Worm (Caenorhabditis elegans) whole organism, young adult: ENCODE data around the gene K08B12.3.

Experiments used
- B0035.1 ChIP-seq: sonication (generic microtip); optimal IDR thresholded peaks from 2 replicates; lab custom pipeline; 2016; ENCODE audit warnings: missing genetic modification characterization, mild to moderate bottlenecking, missing compliant biosample characterization, missing genotype, missing genetic modification reagents
- B0336.3 ChIP-seq: fragments of 200-800 bp; sonication (Bioruptor generic); IDR thresholded peaks from 2 replicates; pipeline ENCODE4 v1.3.6; 2022; ENCODE audit warnings: missing genetic modification characterization, missing compliant biosample characterization
- C17E4.6 ChIP-seq: fragments of 200-800 bp; sonication (Bioruptor generic); IDR thresholded peaks from 2 replicates; pipeline ENCODE4 v1.3.6; 2022; ENCODE audit warnings: missing genetic modification reagents, missing genetic modification characterization, missing compliant biosample characterization
- F10E7.11 ChIP-seq: sonication (generic microtip); optimal IDR thresholded peaks from 2 replicates; lab custom pipeline; 2017; ENCODE audit warnings: mild to moderate bottlenecking, missing genetic modification characterization, moderate library complexity, missing compliant biosample characterization
- F23B12.7 ChIP-seq: sonication (generic microtip); optimal IDR thresholded peaks from 2 replicates; lab custom pipeline; 2017; ENCODE audit warnings: missing genetic modification characterization, mild to moderate bottlenecking, missing compliant biosample characterization, antibody characterized with exemption, moderate library complexity; ENCODE audit not compliant: insufficient read depth
- F49E8.2 ChIP-seq: sonication (generic microtip); optimal IDR thresholded peaks from 3 replicates; lab custom pipeline; 2017; ENCODE audit warnings: missing genetic modification characterization, mild to moderate bottlenecking, missing compliant biosample characterization, antibody characterized with exemption, moderate library complexity; ENCODE audit not compliant: insufficient read depth
- K12H6.12 ChIP-seq: fragments of 200-800 bp; sonication (Bioruptor generic); optimal IDR thresholded peaks from 2 replicates; lab custom pipeline; 2018; ENCODE audit warnings: mild to moderate bottlenecking, missing genetic modification characterization, missing compliant biosample characterization
- Y53G8AR.9 ChIP-seq: fragments of 200-800 bp; sonication (Bioruptor generic); conservative IDR thresholded peaks from 2 replicates; pipeline ENCODE4 v1.3.6; 2022; ENCODE audit warnings: missing genetic modification reagents, missing genetic modification characterization, missing compliant biosample characterization
- Y67H2A.10 ChIP-seq: fragments of 200-800 bp; sonication (Bioruptor generic); conservative IDR thresholded peaks from 2 replicates; pipeline ENCODE4 v1.3.6; 2022; ENCODE audit warnings: missing genetic modification reagents, missing genetic modification characterization, missing compliant biosample characterization
- atf-7 ChIP-seq: sonication (generic microtip); optimal IDR thresholded peaks from 2 replicates; lab custom pipeline; 2017; ENCODE audit warnings: mild to moderate bottlenecking, missing genetic modification characterization, missing compliant biosample characterization
- attf-5 ChIP-seq: fragments of 200-800 bp; sonication (Bioruptor generic); optimal IDR thresholded peaks from 2 replicates; lab custom pipeline; 2018; ENCODE audit warnings: mild to moderate bottlenecking, missing genetic modification characterization, missing compliant biosample characterization
- bed-2 ChIP-seq: fragments of 200-800 bp; sonication (Bioruptor generic); IDR thresholded peaks from 2 replicates; pipeline ENCODE4 v1.3.6; 2022; ENCODE audit warnings: missing genetic modification reagents, missing genetic modification characterization, missing compliant biosample characterization
- cebp-2 ChIP-seq: fragments of 200-800 bp; sonication (Bioruptor generic); IDR thresholded peaks from 2 replicates; pipeline ENCODE4 v1.3.6; 2022; ENCODE audit warnings: missing genetic modification characterization, missing compliant biosample characterization
- ceh-27 ChIP-seq: fragments of 200-800 bp; sonication (Bioruptor generic); optimal IDR thresholded peaks from 2 replicates; lab custom pipeline; 2018; ENCODE audit warnings: mild to moderate bottlenecking, missing genetic modification characterization, moderate library complexity, missing compliant biosample characterization
- dpl-1 ChIP-seq: fragments of 150-350 bp; optimal IDR thresholded peaks from 2 replicates; lab custom pipeline; 2014; ENCODE audit warnings: missing biosample characterization, missing genetic modification reagents, missing genetic modification characterization
- egl-18 ChIP-seq: fragments of 200-800 bp; sonication (Bioruptor generic); IDR thresholded peaks from 2 replicates; pipeline ENCODE4 v1.3.6; 2022; ENCODE audit warnings: missing genetic modification reagents, missing genetic modification characterization, missing compliant biosample characterization
- egl-44 ChIP-seq: fragments of 200-800 bp; sonication (Bioruptor generic); IDR thresholded peaks from 2 replicates; pipeline ENCODE4 v1.3.6; 2022; ENCODE audit warnings: missing genetic modification reagents, missing genetic modification characterization, missing compliant biosample characterization
- ekl-4 ChIP-seq: fragments of 200-800 bp; sonication (Bioruptor generic); IDR thresholded peaks from 2 replicates; pipeline ENCODE4 v1.3.6; 2022; ENCODE audit warnings: missing genetic modification reagents, missing genetic modification characterization, missing compliant biosample characterization
- fkh-3 ChIP-seq: sonication (generic microtip); optimal IDR thresholded peaks from 2 replicates; lab custom pipeline; 2016; ENCODE audit warnings: mild to moderate bottlenecking, missing genetic modification characterization, missing compliant biosample characterization
- gei-17 ChIP-seq: fragments of 200-800 bp; sonication (Bioruptor generic); optimal IDR thresholded peaks from 2 replicates; lab custom pipeline; 2018; ENCODE audit warnings: mild to moderate bottlenecking, missing genetic modification characterization, missing compliant biosample characterization
- him-1 ChIP-seq: sonication (generic microtip); optimal IDR thresholded peaks from 2 replicates; lab custom pipeline; 2016; ENCODE audit warnings: missing genotype, missing genetic modification reagents, missing genetic modification characterization, missing compliant biosample characterization
- hlh-26 ChIP-seq: fragments of 200-800 bp; sonication (Bioruptor generic); conservative IDR thresholded peaks from 2 replicates; pipeline ENCODE4 v1.3.6; 2022; ENCODE audit warnings: missing genetic modification reagents, missing genetic modification characterization, missing compliant biosample characterization
- hmg-20 ChIP-seq: fragments of 200-800 bp; sonication (Bioruptor generic); IDR thresholded peaks from 2 replicates; pipeline ENCODE4 v1.3.6; 2022; ENCODE audit warnings: missing genetic modification reagents, missing genetic modification characterization, missing compliant biosample characterization
- hrde-1 ChIP-seq: sonication (generic microtip); optimal IDR thresholded peaks from 2 replicates; lab custom pipeline; 2016; ENCODE audit warnings: missing genetic modification characterization, mild to moderate bottlenecking, missing compliant biosample characterization, moderate library complexity, missing genotype, missing genetic modification reagents, borderline replicate concordance
- let-607 ChIP-seq, 2 experiments: fragments of 200-800 bp in 1 of 2; sonication (Bioruptor generic) in 1 of 2; sonication (generic microtip) in 1 of 2; optimal IDR thresholded peaks; 2 replicates each; lab custom pipeline; 2016 to 2018; ENCODE audit warnings: mild to moderate bottlenecking in 2 of 2, missing compliant biosample characterization in 2 of 2, missing genetic modification characterization in 2 of 2, moderate library complexity in 2 of 2, missing genotype in 1 of 2
- lin-26 ChIP-seq: fragments of 200-800 bp; sonication (Bioruptor generic); IDR thresholded peaks from 2 replicates; pipeline ENCODE4 v1.3.6; 2022; ENCODE audit warnings: missing genetic modification reagents, missing genetic modification characterization, missing compliant biosample characterization
- lin-35 ChIP-seq, 3 experiments: fragments of 150-350 bp in 2 of 3; sonication (generic microtip) in 1 of 3; optimal IDR thresholded peaks; 2 replicates each; lab custom pipeline; 2014 to 2018; ENCODE audit warnings: missing biosample characterization in 3 of 3, missing genetic modification characterization in 3 of 3, missing genetic modification reagents in 3 of 3
- lir-1 ChIP-seq: fragments of 200-800 bp; sonication (Bioruptor generic); conservative IDR thresholded peaks from 2 replicates; pipeline ENCODE4 v1.3.6; 2022; ENCODE audit warnings: missing genetic modification reagents, missing genetic modification characterization, missing compliant biosample characterization
- lsl-1 ChIP-seq: fragments of 200-800 bp; sonication (Bioruptor generic); optimal IDR thresholded peaks from 2 replicates; lab custom pipeline; 2018; ENCODE audit warnings: mild to moderate bottlenecking, missing genetic modification characterization, moderate library complexity, missing compliant biosample characterization
- lsy-27 ChIP-seq: sonication (generic microtip); optimal IDR thresholded peaks from 2 replicates; lab custom pipeline; 2017; ENCODE audit warnings: missing genetic modification characterization, mild to moderate bottlenecking, missing compliant biosample characterization, antibody characterized with exemption, missing genotype, borderline replicate concordance; ENCODE audit not compliant: insufficient read depth
- madf-3 ChIP-seq: fragments of 200-800 bp; sonication (Bioruptor generic); IDR thresholded peaks from 2 replicates; pipeline ENCODE4 v1.3.6; 2022; ENCODE audit warnings: missing genetic modification reagents, missing genetic modification characterization, missing compliant biosample characterization
- madf-6 ChIP-seq: fragments of 200-800 bp; sonication (Bioruptor generic); IDR thresholded peaks from 2 replicates; pipeline ENCODE4 v1.3.6; 2022; ENCODE audit warnings: missing genetic modification reagents, missing genetic modification characterization, missing compliant biosample characterization
- mxl-1 ChIP-seq: sonication (generic microtip); optimal IDR thresholded peaks from 2 replicates; lab custom pipeline; 2016; ENCODE audit warnings: missing genetic modification characterization, missing compliant biosample characterization
- nhr-120 ChIP-seq: fragments of 200-800 bp; sonication (Bioruptor generic); IDR thresholded peaks from 2 replicates; pipeline ENCODE4 v1.3.6; 2022; ENCODE audit warnings: missing genetic modification characterization, missing compliant biosample characterization
- pbrm-1 ChIP-seq: fragments of 200-800 bp; sonication (Bioruptor generic); IDR thresholded peaks from 2 replicates; pipeline ENCODE4 v1.3.6; 2022; ENCODE audit warnings: missing genetic modification reagents, missing genetic modification characterization, missing compliant biosample characterization
- pha-4 ChIP-seq: fragments of 150-350 bp; sonication (generic microtip); optimal IDR thresholded peaks from 2 replicates; lab custom pipeline; 2014; ENCODE audit warnings: missing biosample characterization, missing genetic modification reagents, missing genetic modification characterization
- rcor-1 ChIP-seq: fragments of 200-800 bp; sonication (Bioruptor generic); IDR thresholded peaks from 2 replicates; pipeline ENCODE4 v1.3.6; 2022; ENCODE audit warnings: missing genetic modification reagents, missing genetic modification characterization, missing compliant biosample characterization
- repo-1 ChIP-seq: sonication (generic microtip); optimal IDR thresholded peaks from 2 replicates; lab custom pipeline; 2017; ENCODE audit warnings: mild to moderate bottlenecking, missing genetic modification characterization, missing compliant biosample characterization
- snpc-1.3 ChIP-seq: sonication (generic microtip); optimal IDR thresholded peaks from 2 replicates; lab custom pipeline; 2017; ENCODE audit warnings: missing genetic modification characterization, mild to moderate bottlenecking, missing compliant biosample characterization, antibody characterized with exemption, moderate library complexity, missing genotype, missing genetic modification reagents; ENCODE audit not compliant: insufficient read depth
- somi-1 ChIP-seq: fragments of 200-800 bp; sonication (Bioruptor generic); optimal IDR thresholded peaks from 2 replicates; lab custom pipeline; 2018; ENCODE audit warnings: mild to moderate bottlenecking, missing genetic modification characterization, missing compliant biosample characterization
- tlf-1 ChIP-seq: fragments of 200-800 bp; sonication (Bioruptor generic); optimal IDR thresholded peaks from 2 replicates; lab custom pipeline; 2018; ENCODE audit warnings: mild to moderate bottlenecking, missing genetic modification characterization, missing compliant biosample characterization
- zfh-2 ChIP-seq: fragments of 200-800 bp; sonication (Bioruptor generic); conservative IDR thresholded peaks from 2 replicates; pipeline ENCODE4 v1.3.6; 2022; ENCODE audit warnings: missing genetic modification reagents, missing genetic modification characterization, missing compliant biosample characterization
- ztf-18 ChIP-seq: sonication (generic microtip); optimal IDR thresholded peaks from 2 replicates; lab custom pipeline; 2016; ENCODE audit warnings: missing genotype, mild to moderate bottlenecking, missing genetic modification characterization, missing compliant biosample characterization
- ztf-22 ChIP-seq: fragments of 200-800 bp; sonication (Bioruptor generic); optimal IDR thresholded peaks from 2 replicates; lab custom pipeline; 2018; ENCODE audit warnings: mild to moderate bottlenecking, missing genetic modification characterization, moderate library complexity, missing compliant biosample characterization
- ztf-26 ChIP-seq: sonication (generic microtip); optimal IDR thresholded peaks from 2 replicates; lab custom pipeline; 2017; ENCODE audit warnings: missing genetic modification characterization, missing compliant biosample characterization

Gene K08B12.3

ce11 chrV:6259139-6259538 lies 24.2 kb downstream of the K08B12.3 start, which contains the start of gene K08B12.1:
Gene K08B12.1, plus strand, starts transcription at chrV:6259367.
- TF ChIP-seq lir-1 (no peak), cebp-2 (0 out of 2 replicates have a peak, but pooled peaks have one; percentile 49), nhr-120 (GFP tag; lab: Robert Waterston, UW) (no peak), hlh-26 (GFP tag; lab: Robert Waterston, UW) (no peak)

ce11 chrV:6267237-6267812 lies 32.3 kb downstream of the K08B12.3 start, which contains the start of gene mrck-1:
Gene mrck-1, minus strand, starts transcription at chrV:6267287.
- 0 out of 2 replicates have a peak, but pooled peaks have one; percentile 18 for TF ChIP-seq C17E4.6 (GFP tag; lab: Robert Waterston, UW)
- TF ChIP-seq snpc-1.3 (tag; lab: Kevin White, UChicago) = no peak
- TF ChIP-seq B0035.1 (tag; lab: Kevin White, UChicago) = no peak
- peak; percentile 87 for TF ChIP-seq K12H6.12 (tag; lab: Kevin White, UChicago)
- peak; percentile 83 for TF ChIP-seq ztf-22
- peak; percentile 39 for TF ChIP-seq F23B12.7 (tag; lab: Kevin White, UChicago)
- TF ChIP-seq pha-4 (tag; lab: Kevin White, UChicago) = no peak
- 0 out of 2 replicates have a peak, but pooled peaks have one; percentile 35 for TF ChIP-seq lin-26 (GFP tag; lab: Robert Waterston, UW)
- peak; percentile 63 for TF ChIP-seq repo-1 (tag; lab: Kevin White, UChicago)
- peak; percentile 80 for TF ChIP-seq B0336.3 (GFP tag; lab: Robert Waterston, UW)
- TF ChIP-seq somi-1 (GFP tag; lab: Kevin White, UChicago) = peak; percentile 89
- TF ChIP-seq ekl-4 (GFP tag; lab: Robert Waterston, UW) = peak; percentile 80
- peak; percentile 91 for TF ChIP-seq ceh-27 (GFP tag; lab: Kevin White, UChicago)
- TF ChIP-seq Y53G8AR.9 (GFP tag; lab: Robert Waterston, UW) = peak; percentile 91
- peak; percentile 6 for TF ChIP-seq lsy-27
- no peak for TF ChIP-seq F49E8.2 (tag; lab: Kevin White, UChicago)
- TF ChIP-seq zfh-2 (GFP tag; lab: Robert Waterston, UW) = peak; percentile 94
- TF ChIP-seq let-607 (tag; optimal IDR thresholded peaks at IDR 0.05; lab: Kevin White, UChicago) = peak in 1 of 2 experiments; percentile 51
- peak; percentile 81 for TF ChIP-seq attf-5
- TF ChIP-seq rcor-1 (GFP tag; lab: Robert Waterston, UW) = peak; percentile 85
- peak; percentile 82; the same call in 1 of the 2 replicates for TF ChIP-seq madf-3 (GFP tag; lab: Robert Waterston, UW)
- TF ChIP-seq Y67H2A.10 (GFP tag; lab: Robert Waterston, UW) = no peak
- TF ChIP-seq ztf-26 (tag; lab: Kevin White, UChicago) = peak; percentile 74
- TF ChIP-seq pbrm-1 (GFP tag; lab: Robert Waterston, UW) = peak; percentile 81
- TF ChIP-seq egl-18 = peak; percentile 71; the same call in 1 of the 2 replicates
- no peak for TF ChIP-seq him-1
- TF ChIP-seq F10E7.11 (tag; lab: Kevin White, UChicago) = no peak
- TF ChIP-seq tlf-1 (GFP tag; lab: Kevin White, UChicago) = peak; percentile 72
- TF ChIP-seq mxl-1 (tag; lab: Kevin White, UChicago) = no peak
- TF ChIP-seq lsl-1 (GFP tag; lab: Kevin White, UChicago) = peak; percentile 22
- no peak for TF ChIP-seq bed-2 (GFP tag; lab: Robert Waterston, UW)
- TF ChIP-seq lin-35 (GFP tag; optimal IDR thresholded peaks at IDR 0.05; lab: Kevin White, UChicago) = peak in 1 of 3 experiments; percentile 89
- peak; percentile 65 for TF ChIP-seq atf-7 (tag; lab: Kevin White, UChicago)
- peak; percentile 97 for TF ChIP-seq ztf-18 (tag; lab: Kevin White, UChicago)
- TF ChIP-seq fkh-3 (tag; lab: Kevin White, UChicago) = no peak
- peak; percentile 36 for TF ChIP-seq gei-17
- no peak for TF ChIP-seq hrde-1 (tag; lab: Kevin White, UChicago)
- peak; percentile 68; the same call in 1 of the 2 replicates for TF ChIP-seq hmg-20 (GFP tag; lab: Robert Waterston, UW)
- peak; percentile 77 for TF ChIP-seq madf-6
- peak; percentile 58 for TF ChIP-seq dpl-1
- TF ChIP-seq egl-44 = peak; percentile 80
